Worm (Caenorhabditis elegans): ENCODE data around the gene H17B01.2.

DNA sequence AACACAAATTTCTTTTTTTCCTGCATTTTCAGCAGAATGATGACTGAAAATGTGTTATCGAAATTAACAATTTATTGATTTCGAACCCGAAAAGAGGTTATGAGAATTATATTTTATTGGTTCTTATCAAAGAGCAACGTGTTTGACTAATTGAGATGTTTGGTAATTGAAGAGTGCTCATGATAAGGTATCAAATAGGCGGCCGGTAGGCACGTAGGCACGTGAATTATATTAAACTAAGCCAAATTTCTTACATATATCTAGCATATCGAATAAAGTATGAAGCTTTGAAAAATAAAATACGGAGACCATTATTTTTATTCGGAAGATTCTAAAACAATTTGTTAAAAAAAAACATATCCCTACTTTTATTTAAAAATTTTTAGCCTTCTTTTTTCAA is 47.0 kb downstream of the H17B01.2 start, which contains the start of gene math-45:
- no peak for TF ChIP-seq ceh-9 (tag; optimal IDR thresholded peaks at IDR 0.05)
- TF ChIP-seq R02D3.7 (tag; optimal IDR thresholded peaks at IDR 0.05) = no peak
- TF ChIP-seq ztf-4 (tag; optimal IDR thresholded peaks at IDR 0.05) = no peak
- no peak for TF ChIP-seq ama-1 (optimal IDR thresholded peaks at IDR 0.05)
- TF ChIP-seq nhr-28 (tag; optimal IDR thresholded peaks at IDR 0.05) = no peak
- TF ChIP-seq skn-1 (tag; optimal IDR thresholded peaks at IDR 0.05) = no peak
- TF ChIP-seq pqm-1 (tag; optimal IDR thresholded peaks at IDR 0.05) = no peak
- TF ChIP-seq zag-1 (tag; optimal IDR thresholded peaks at IDR 0.05) = no peak
- no peak for TF ChIP-seq lin-39 (tag; optimal IDR thresholded peaks at IDR 0.05)
- no peak for TF ChIP-seq ZK546.5 (tag; optimal IDR thresholded peaks at IDR 0.05)
- TF ChIP-seq nhr-237 (tag; optimal IDR thresholded peaks at IDR 0.05) = no peak
- TF ChIP-seq ztf-11 (tag; optimal IDR thresholded peaks at IDR 0.05) = no peak
- TF ChIP-seq unc-62 (GFP tag; optimal IDR thresholded peaks at IDR 0.05) = no peak

Data from whole organism, L3 larva.